Worm (Caenorhabditis elegans): ENCODE measurements around the gene col-101.

DNA sequence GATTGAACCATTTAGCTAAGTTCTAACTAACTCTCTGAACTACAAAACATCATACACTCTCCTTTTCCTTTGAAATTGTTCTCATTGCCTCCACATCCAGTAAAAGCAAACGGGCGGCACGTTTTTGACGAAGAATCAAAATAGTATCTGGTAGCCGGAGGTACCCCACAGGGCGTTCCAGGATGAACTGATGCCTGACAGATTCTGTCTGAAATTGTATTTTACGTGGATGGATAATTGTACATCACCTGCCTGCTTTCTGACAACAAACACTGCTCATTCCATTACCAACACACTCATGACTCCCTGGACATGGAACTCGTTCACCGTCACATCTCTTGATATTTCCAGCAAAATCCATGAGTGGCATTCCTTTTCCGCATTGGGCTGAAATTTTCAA, 36.4 kb downstream of the col-101 start:
- no peak for TF ChIP-seq cog-1 (tag; optimal IDR thresholded peaks at IDR 0.05)
- TF ChIP-seq ztf-23 (GFP tag; IDR thresholded peaks at IDR 0.05) = no peak
- no peak for TF ChIP-seq tab-1 (GFP tag; IDR thresholded peaks at IDR 0.05)
- no peak for TF ChIP-seq flt-1 (GFP tag; IDR thresholded peaks at IDR 0.05)
